Worm (Caenorhabditis elegans) whole organism, L1 larva: ENCODE measurements around the gene xbx-1.

ENCODE experiments used
- alr-1 ChIP-seq: fragments of 200-800 bp; sonication (Bioruptor generic); optimal IDR thresholded peaks from 2 replicates; lab custom pipeline; 2018; ENCODE audit warnings: borderline replicate concordance, mild to moderate bottlenecking, missing genetic modification characterization, missing compliant biosample characterization
- aly-2 ChIP-seq: fragments of 150-350 bp; optimal IDR thresholded peaks from 2 replicates; lab custom pipeline; 2014; ENCODE audit warnings: missing biosample characterization, missing genetic modification characterization
- blmp-1 ChIP-seq: fragments of 150-350 bp; optimal IDR thresholded peaks from 2 replicates; lab custom pipeline; 2014; ENCODE audit warnings: missing biosample characterization, missing genetic modification characterization
- ceh-8 ChIP-seq: fragments of 200-800 bp; sonication (Bioruptor generic); optimal IDR thresholded peaks from 2 replicates; lab custom pipeline; 2018; ENCODE audit warnings: mild to moderate bottlenecking, missing genetic modification characterization, moderate library complexity, missing compliant biosample characterization
- ceh-90 ChIP-seq: sonication (generic microtip); optimal IDR thresholded peaks from 2 replicates; lab custom pipeline; 2016; ENCODE audit warnings: missing genetic modification characterization, missing compliant biosample characterization
- dpl-1 ChIP-seq, 3 experiments: fragments of 150-350 bp in 2 of 3; sonication (generic microtip) in 1 of 3; optimal IDR thresholded peaks; 2 replicates each; lab custom pipeline; 2014 to 2017; ENCODE audit warnings: missing biosample characterization in 3 of 3, missing genetic modification characterization in 3 of 3, missing genetic modification reagents in 3 of 3
- egl-27 ChIP-seq, 2 experiments: fragments of 150-350 bp in 1 of 2; sonication (generic microtip); optimal IDR thresholded peaks; 3 replicates each; lab custom pipeline; 2017 to 2018; ENCODE audit warnings: missing biosample characterization in 2 of 2, missing genetic modification characterization in 2 of 2, missing genetic modification reagents in 2 of 2
- elt-2 ChIP-seq: sonication (generic microtip); optimal IDR thresholded peaks from 2 replicates; lab custom pipeline; 2016; ENCODE audit warnings: missing genetic modification characterization, mild to moderate bottlenecking, inconsistent platforms, missing compliant biosample characterization, missing genetic modification reagents
- nhr-11 ChIP-seq: fragments of 150-350 bp; optimal IDR thresholded peaks from 2 replicates; lab custom pipeline; 2014; ENCODE audit warnings: missing biosample characterization, missing genetic modification characterization
- nhr-77 ChIP-seq: fragments of 150-350 bp; optimal IDR thresholded peaks from 2 replicates; lab custom pipeline; 2014; ENCODE audit warnings: missing biosample characterization, missing genetic modification characterization
- pag-3 ChIP-seq: sonication (generic microtip); optimal IDR thresholded peaks from 2 replicates; lab custom pipeline; 2017; ENCODE audit warnings: missing genetic modification characterization, mild to moderate bottlenecking, missing compliant biosample characterization, antibody characterized with exemption, borderline replicate concordance; ENCODE audit not compliant: insufficient read depth
- ztf-11 ChIP-seq, 2 experiments: sonication (generic microtip); optimal IDR thresholded peaks; 2 replicates each; lab custom pipeline; 2016 to 2017; ENCODE audit warnings: missing genetic modification characterization in 2 of 2, missing biosample characterization in 1 of 2, missing compliant biosample characterization in 1 of 2

ce11 chrV:14978205-14978751, 1.8 kb upstream of the xbx-1 start, which contains the start of the genes grd-12 and F02D8.1:
- no peak for TF ChIP-seq ceh-90 (tag; lab: Kevin White, UChicago)
- no peak for TF ChIP-seq pag-3 (tag; lab: Kevin White, UChicago)
- TF ChIP-seq blmp-1 (tag; lab: Kevin White, UChicago), result no peak
- no peak for TF ChIP-seq egl-27 (tag; optimal IDR thresholded peaks at IDR 0.05; lab: Kevin White, UChicago)
- TF ChIP-seq nhr-77 (tag; lab: Kevin White, UChicago), result no peak
- TF ChIP-seq aly-2, result no peak
- no peak for TF ChIP-seq alr-1 (tag; lab: Kevin White, UChicago)
- TF ChIP-seq ztf-11 (tag; optimal IDR thresholded peaks at IDR 0.05; lab: Kevin White, UChicago), result no peak
- no peak for TF ChIP-seq dpl-1 (GFP tag; optimal IDR thresholded peaks at IDR 0.05; lab: Kevin White, UChicago)
- TF ChIP-seq elt-2 (tag; lab: Kevin White, UChicago), result no peak
- TF ChIP-seq ceh-8, result no peak
- no peak for TF ChIP-seq nhr-11 (tag; lab: Kevin White, UChicago)
